Fruit fly (Drosophila melanogaster) whole organism, prepupa: ENCODE results near the gene Ir94f.

Source experiments
- Blimp-1 ChIP-seq: fragments of 200-800 bp; sonication (Bioruptor generic); optimal IDR thresholded peaks from 3 replicates; lab custom pipeline; 2017; ENCODE audit warnings: missing biosample characterization, missing genetic modification characterization, mild to moderate bottlenecking, moderate library complexity, missing genetic modification reagents
- CG10631 ChIP-seq: fragments of 200-800 bp; sonication (Bioruptor generic); optimal IDR thresholded peaks from 2 replicates; lab custom pipeline; 2016; ENCODE audit warnings: missing biosample characterization, missing genetic modification characterization
- CG11294 ChIP-seq: fragments of 200-800 bp; sonication (Bioruptor generic); IDR thresholded peaks from 2 replicates; pipeline ENCODE4 v1.3.6; 2022; ENCODE audit warnings: missing biosample characterization, missing genetic modification characterization
- CG15336 ChIP-seq: fragments of 200-800 bp; sonication (Bioruptor generic); IDR thresholded peaks from 2 replicates; pipeline ENCODE4 v1.3.6; 2022; ENCODE audit warnings: missing biosample characterization, missing genetic modification characterization
- CG1621 ChIP-seq: fragments of 200-800 bp; sonication (Bioruptor generic); optimal IDR thresholded peaks from 3 replicates; lab custom pipeline; 2018; ENCODE audit warnings: missing biosample characterization, mild to moderate bottlenecking, missing genetic modification characterization
- CG16779 ChIP-seq: fragments of 200-800 bp; sonication (Bioruptor generic); optimal IDR thresholded peaks from 3 replicates; lab custom pipeline; 2017; ENCODE audit warnings: missing biosample characterization, mild to moderate bottlenecking, missing genetic modification characterization
- CG3032 ChIP-seq: fragments of 200-800 bp; optimal IDR thresholded peaks from 2 replicates; lab custom pipeline; 2019; ENCODE audit warnings: missing biosample characterization, mild to moderate bottlenecking, missing genetic modification characterization, moderate library complexity
- CG31627 ChIP-seq: fragments of 200-800 bp; sonication (Bioruptor generic); optimal IDR thresholded peaks from 3 replicates; lab custom pipeline; 2016; ENCODE audit warnings: missing biosample characterization, missing genetic modification characterization
- CG32006 ChIP-seq: fragments of 200-800 bp; sonication (Bioruptor generic); optimal IDR thresholded peaks from 3 replicates; lab custom pipeline; 2017; ENCODE audit warnings: missing biosample characterization, mild to moderate bottlenecking, missing genetic modification characterization
- CG34406 ChIP-seq: fragments of 200-800 bp; sonication (Bioruptor generic); optimal IDR thresholded peaks from 3 replicates; lab custom pipeline; 2016; ENCODE audit warnings: missing biosample characterization, missing genetic modification characterization
- CG3919 ChIP-seq: fragments of 200-800 bp; sonication (Bioruptor generic); optimal IDR thresholded peaks from 3 replicates; lab custom pipeline; 2016; ENCODE audit warnings: missing biosample characterization, missing genetic modification characterization
- CG4318 ChIP-seq: fragments of 200-800 bp; sonication (Bioruptor generic); optimal IDR thresholded peaks from 3 replicates; lab custom pipeline; 2017; ENCODE audit warnings: missing biosample characterization, mild to moderate bottlenecking, missing genetic modification characterization
- CG6163 ChIP-seq: fragments of 200-800 bp; sonication (Bioruptor generic); IDR thresholded peaks from 3 replicates; pipeline ENCODE4 v1.3.6; 2022; ENCODE audit warnings: missing biosample characterization, missing genetic modification characterization
- CG6808 ChIP-seq: fragments of 200-800 bp; sonication (Bioruptor generic); optimal IDR thresholded peaks from 3 replicates; lab custom pipeline; 2017; ENCODE audit warnings: missing biosample characterization, missing genetic modification characterization, mild to moderate bottlenecking, moderate library complexity, missing genetic modification reagents
- CG6854 ChIP-seq: fragments of 200-800 bp; sonication (Bioruptor generic); optimal IDR thresholded peaks from 2 replicates; lab custom pipeline; 2017; ENCODE audit warnings: missing biosample characterization, mild to moderate bottlenecking, missing genetic modification characterization
- CG7368 ChIP-seq: fragments of 200-800 bp; sonication (Bioruptor generic); optimal IDR thresholded peaks from 3 replicates; lab custom pipeline; 2016; ENCODE audit warnings: missing biosample characterization, missing genetic modification characterization
- CG8119 ChIP-seq: fragments of 200-800 bp; sonication (Bioruptor generic); IDR thresholded peaks from 3 replicates; pipeline ENCODE4 v1.3.6; 2022; ENCODE audit warnings: missing biosample characterization, missing genetic modification characterization
- CG8319 ChIP-seq: fragments of 200-800 bp; sonication (Bioruptor generic); optimal IDR thresholded peaks from 3 replicates; lab custom pipeline; 2016; ENCODE audit warnings: missing biosample characterization, missing genetic modification characterization
- CG9139 ChIP-seq: fragments of 200-800 bp; sonication (Bioruptor generic); optimal IDR thresholded peaks from 3 replicates; lab custom pipeline; 2017; ENCODE audit warnings: missing biosample characterization, mild to moderate bottlenecking, missing genetic modification characterization
- Eip75B ChIP-seq: fragments of 200-800 bp; sonication (Bioruptor generic); optimal IDR thresholded peaks from 3 replicates; lab custom pipeline; 2016; ENCODE audit warnings: missing biosample characterization, missing genetic modification characterization
- Eip78C ChIP-seq: fragments of 200-800 bp; sonication (Bioruptor generic); peaks from one replicate; lab custom pipeline; 2016; ENCODE audit warnings: missing biosample characterization, missing genetic modification characterization
- Eip93F ChIP-seq: fragments of 200-800 bp; sonication (Bioruptor generic); optimal IDR thresholded peaks from 2 replicates; lab custom pipeline; 2016; ENCODE audit warnings: missing biosample characterization, mild to moderate bottlenecking, missing genetic modification characterization
- Ets21C ChIP-seq: fragments of 200-800 bp; sonication (Bioruptor generic); optimal IDR thresholded peaks from 3 replicates; lab custom pipeline; 2016; ENCODE audit warnings: missing biosample characterization, missing genetic modification characterization
- Ets96B ChIP-seq: fragments of 200-800 bp; optimal IDR thresholded peaks from 2 replicates; lab custom pipeline; 2019; ENCODE audit warnings: missing biosample characterization, mild to moderate bottlenecking, missing genetic modification characterization, moderate library complexity
- Gug ChIP-seq: fragments of 200-800 bp; sonication (Bioruptor generic); IDR thresholded peaks from 2 replicates; pipeline ENCODE4 v1.3.6; 2022; ENCODE audit warnings: missing biosample characterization, missing genetic modification characterization
- Hr4 ChIP-seq: fragments of 200-800 bp; sonication (Bioruptor generic); optimal IDR thresholded peaks from 3 replicates; lab custom pipeline; 2016; ENCODE audit warnings: missing biosample characterization, missing genetic modification characterization
- Lpt ChIP-seq: fragments of 200-800 bp; sonication (Bioruptor generic); optimal IDR thresholded peaks from 3 replicates; lab custom pipeline; 2016; ENCODE audit warnings: missing biosample characterization, missing genetic modification characterization
- Met ChIP-seq: fragments of 200-800 bp; sonication (Bioruptor generic); optimal IDR thresholded peaks from 3 replicates; lab custom pipeline; 2016; ENCODE audit warnings: missing biosample characterization, missing genetic modification characterization
- OdsH ChIP-seq: fragments of 200-800 bp; sonication (Bioruptor generic); optimal IDR thresholded peaks from 3 replicates; lab custom pipeline; 2016; ENCODE audit warnings: missing biosample characterization, missing genetic modification characterization
- Sox102F ChIP-seq: fragments of 200-800 bp; sonication (Bioruptor generic); optimal IDR thresholded peaks from 2 replicates; lab custom pipeline; 2016; ENCODE audit warnings: missing biosample characterization, mild to moderate bottlenecking, missing genetic modification characterization
- Sox14 ChIP-seq: fragments of 200-800 bp; sonication (Bioruptor generic); optimal IDR thresholded peaks from 3 replicates; lab custom pipeline; 2016; ENCODE audit warnings: missing biosample characterization, missing genetic modification characterization
- acj6 ChIP-seq: fragments of 200-800 bp; sonication (Bioruptor generic); optimal IDR thresholded peaks from 3 replicates; lab custom pipeline; 2016; ENCODE audit warnings: missing biosample characterization, missing genetic modification characterization
- cyc ChIP-seq: fragments of 200-800 bp; sonication (Bioruptor generic); optimal IDR thresholded peaks from 3 replicates; lab custom pipeline; 2016; ENCODE audit warnings: missing biosample characterization, missing genetic modification characterization
- dsx ChIP-seq: fragments of 200-800 bp; optimal IDR thresholded peaks from 3 replicates; lab custom pipeline; 2019; ENCODE audit warnings: missing biosample characterization, mild to moderate bottlenecking, missing genetic modification characterization, moderate library complexity; ENCODE audit not compliant: poor library complexity, severe bottlenecking
- eg ChIP-seq: fragments of 200-800 bp; sonication (Bioruptor generic); IDR thresholded peaks from 3 replicates; pipeline ENCODE4 v1.3.6; 2022; ENCODE audit warnings: missing biosample characterization, missing genetic modification characterization
- esn ChIP-seq: fragments of 200-800 bp; sonication (Bioruptor generic); optimal IDR thresholded peaks from 2 replicates; lab custom pipeline; 2016; ENCODE audit warnings: missing biosample characterization, mild to moderate bottlenecking, missing genetic modification characterization, moderate library complexity
- fd59A ChIP-seq: fragments of 200-800 bp; sonication (Bioruptor generic); optimal IDR thresholded peaks from 2 replicates; lab custom pipeline; 2017; ENCODE audit warnings: missing biosample characterization, mild to moderate bottlenecking, missing genetic modification characterization, missing genetic modification reagents
- fkh ChIP-seq: fragments of 200-800 bp; sonication (Bioruptor generic); optimal IDR thresholded peaks from 3 replicates; lab custom pipeline; 2017; ENCODE audit warnings: missing biosample characterization, mild to moderate bottlenecking, missing genetic modification characterization, moderate library complexity
- lz ChIP-seq: fragments of 200-800 bp; sonication (Bioruptor generic); optimal IDR thresholded peaks from 3 replicates; lab custom pipeline; 2016; ENCODE audit warnings: missing biosample characterization, missing genetic modification characterization
- net ChIP-seq: fragments of 200-800 bp; sonication (Bioruptor generic); optimal IDR thresholded peaks from 3 replicates; lab custom pipeline; 2016; ENCODE audit warnings: missing biosample characterization, missing genetic modification characterization
- pdm3 ChIP-seq: fragments of 200-800 bp; sonication (Bioruptor generic); optimal IDR thresholded peaks from 3 replicates; lab custom pipeline; 2016; ENCODE audit warnings: missing biosample characterization, missing genetic modification characterization
- salr ChIP-seq, 2 experiments: fragments of 200-800 bp; sonication (Bioruptor generic); optimal IDR thresholded peaks; 3 replicates each; lab custom pipeline; 2016 to 2018; ENCODE audit warnings: missing biosample characterization in 2 of 2, missing genetic modification characterization in 2 of 2, mild to moderate bottlenecking in 1 of 2
- spab ChIP-seq: fragments of 200-800 bp; sonication (Bioruptor generic); optimal IDR thresholded peaks from 2 replicates; lab custom pipeline; 2017; ENCODE audit warnings: missing biosample characterization, mild to moderate bottlenecking, missing genetic modification characterization, missing genetic modification reagents
- svp ChIP-seq: fragments of 200-800 bp; sonication (Bioruptor generic); peaks from one replicate; lab custom pipeline; 2016; ENCODE audit warnings: missing biosample characterization, missing genetic modification characterization
- vri ChIP-seq: fragments of 200-800 bp; sonication (Bioruptor generic); optimal IDR thresholded peaks from 3 replicates; lab custom pipeline; 2016; ENCODE audit warnings: missing biosample characterization, mild to moderate bottlenecking, missing genetic modification characterization

Gene Ir94f

DNA sequence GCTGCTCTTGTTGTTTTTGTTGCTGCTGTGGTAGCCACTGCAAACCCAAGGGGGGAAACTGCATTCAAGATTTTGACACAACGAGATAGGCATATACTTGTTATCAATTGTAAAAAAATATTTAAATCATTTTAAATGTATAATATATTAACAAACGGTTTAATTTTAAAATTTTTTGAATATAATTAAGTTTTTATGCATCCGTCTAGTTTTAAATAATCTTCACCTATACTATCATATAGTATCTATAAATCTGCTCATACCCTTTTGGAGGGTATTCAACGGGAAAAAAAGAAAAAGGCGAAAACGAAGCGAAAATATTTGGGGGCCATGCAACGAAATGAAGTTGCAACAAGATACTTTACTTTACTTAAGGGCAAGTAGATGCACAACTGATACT, 14.8 kb downstream of the Ir94f start (continued):
- TF ChIP-seq acj6 (GFP tag; lab: Kevin White, UChicago) (peak; percentile 54), Blimp-1 (GFP tag; lab: Kevin White, UChicago) (peak; percentile 20), CG6163 (GFP tag; lab: Robert Waterston, UW) (no peak), salr (GFP tag; optimal IDR thresholded peaks at IDR 0.05; lab: Kevin White, UChicago) (no peak), Eip93F (GFP tag; lab: Kevin White, UChicago) (peak; percentile 22), CG31627 (GFP tag; lab: Kevin White, UChicago) (peak; percentile 42), esn (GFP tag; lab: Kevin White, UChicago) (peak; percentile 76), Gug (GFP tag; lab: Robert Waterston, UW) (no peak), net (peak; percentile 0), dsx (GFP tag; lab: Kevin White, UChicago) (peak; percentile 49), CG3919 (GFP tag; lab: Kevin White, UChicago) (peak; percentile 35), CG1621 (tag; lab: Kevin White, UChicago) (no peak), Eip78C (GFP tag; lab: Kevin White, UChicago) (peak; percentile 86), CG15336 (no peak), lz (GFP tag; lab: Kevin White, UChicago) (peak; percentile 25), Lpt (GFP tag; lab: Kevin White, UChicago) (no peak), Sox14 (GFP tag; lab: Kevin White, UChicago) (no peak), eg (no peak)

DNA sequence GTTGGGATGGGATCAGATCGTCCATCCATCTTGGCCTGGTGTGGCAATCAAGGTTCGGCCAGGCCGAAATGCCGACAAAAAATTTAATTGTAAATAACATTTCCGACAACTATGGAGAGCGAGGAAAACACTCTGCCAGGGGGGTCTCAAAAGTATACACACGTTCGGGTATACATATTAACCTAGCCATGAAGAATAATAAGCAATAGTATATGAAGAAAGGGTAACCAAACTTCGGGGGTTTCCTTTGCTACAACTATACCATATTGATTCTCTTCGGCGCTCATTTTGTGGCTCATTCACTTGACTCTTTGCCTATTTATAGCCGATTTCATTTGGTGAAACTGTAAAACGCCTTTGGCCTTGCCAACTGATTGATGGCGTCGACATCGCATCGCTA, 15.6 kb downstream of the Ir94f start:
- TF ChIP-seq Eip78C (GFP tag; lab: Kevin White, UChicago) (peak; percentile 78), CG16779 (tag; lab: Kevin White, UChicago) (no peak)

DNA sequence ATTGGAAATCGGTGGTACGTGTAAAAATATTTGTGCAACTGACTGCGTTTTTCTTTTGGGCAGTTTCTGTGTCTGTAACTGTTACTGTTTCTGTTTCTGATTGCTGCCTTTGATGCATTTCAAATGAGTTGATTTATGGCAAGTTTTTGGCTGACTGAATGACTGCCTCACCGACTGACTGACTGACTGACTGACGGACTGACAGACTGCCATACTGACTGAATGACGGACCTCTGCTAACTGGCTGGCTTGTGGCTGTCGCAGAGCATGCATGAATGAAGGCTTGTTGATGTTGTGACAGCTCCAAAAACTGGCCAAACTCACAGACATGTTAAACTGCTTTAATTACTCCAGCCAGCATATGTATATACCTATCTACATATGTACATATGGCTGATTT, 21.8 kb downstream of the Ir94f start:
- TF ChIP-seq Sox102F (GFP tag; lab: Kevin White, UChicago) (no peak), CG9139 (GFP tag; lab: Kevin White, UChicago) (no peak), CG32006 (GFP tag; lab: Kevin White, UChicago) (no peak), acj6 (GFP tag; lab: Kevin White, UChicago) (no peak), CG34406 (no peak), CG3032 (no peak), dsx (GFP tag; lab: Kevin White, UChicago) (no peak), Ets96B (tag; lab: Kevin White, UChicago) (no peak), Met (GFP tag; lab: Kevin White, UChicago) (no peak), cyc (no peak), CG6808 (GFP tag; lab: Kevin White, UChicago) (no peak), Ets21C (GFP tag; lab: Kevin White, UChicago) (no peak), CG15336 (no peak)
- TF ChIP-seq, all 60 proteins: peak for 0

DNA sequence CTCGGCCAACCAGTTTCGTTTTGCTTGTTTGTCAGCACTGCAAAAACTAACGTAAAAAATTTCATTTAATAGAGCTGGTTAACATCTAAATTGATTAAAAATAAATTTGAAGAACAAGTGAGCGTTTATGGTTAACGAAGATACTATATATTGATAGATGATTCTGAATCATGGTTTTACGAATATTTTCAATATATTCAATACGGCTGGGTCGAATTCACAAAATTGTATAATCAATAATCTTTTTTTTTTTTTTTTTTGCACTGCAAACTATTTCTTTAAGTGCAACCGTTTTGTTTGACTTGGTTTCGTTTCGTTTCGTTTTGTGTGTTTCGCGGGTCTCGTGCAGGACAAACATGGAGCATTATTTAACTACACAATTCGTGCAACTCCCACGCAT, 23.1 kb downstream of the Ir94f start:
- TF ChIP-seq pdm3 (GFP tag; lab: Kevin White, UChicago), result peak; percentile 60
- TF ChIP-seq svp (GFP tag; lab: Kevin White, UChicago), result peak; percentile 87
- TF ChIP-seq salr (GFP tag; optimal IDR thresholded peaks at IDR 0.05; lab: Kevin White, UChicago), result peak in 1 of 2 experiments; percentile 44
- no peak for TF ChIP-seq Blimp-1 (GFP tag; lab: Kevin White, UChicago)
- TF ChIP-seq Hr4 (GFP tag; lab: Kevin White, UChicago), result peak; percentile 69
- peak; percentile 37 for TF ChIP-seq acj6 (GFP tag; lab: Kevin White, UChicago)
- TF ChIP-seq dsx (GFP tag; lab: Kevin White, UChicago), result no peak
- no peak for TF ChIP-seq CG7368 (GFP tag; lab: Kevin White, UChicago)
- TF ChIP-seq CG9139 (GFP tag; lab: Kevin White, UChicago), result no peak
- TF ChIP-seq fd59A (GFP tag; lab: Kevin White, UChicago), result no peak
- no peak for TF ChIP-seq spab (GFP tag; lab: Kevin White, UChicago)
- peak; percentile 40; the same call in 1 of the 3 replicates for TF ChIP-seq CG6163 (GFP tag; lab: Robert Waterston, UW)
- TF ChIP-seq fkh, result no peak
- peak; percentile 28 for TF ChIP-seq CG34406
- peak; percentile 69 for TF ChIP-seq Met (GFP tag; lab: Kevin White, UChicago)
- TF ChIP-seq Eip78C (GFP tag; lab: Kevin White, UChicago), result peak; percentile 90
- no peak for TF ChIP-seq CG11294 (GFP tag; lab: Robert Waterston, UW)
- TF ChIP-seq vri (GFP tag; lab: Kevin White, UChicago), result peak; percentile 36
- peak; percentile 31 for TF ChIP-seq CG4318
- TF ChIP-seq CG8119 (GFP tag; lab: Robert Waterston, UW), result peak; percentile 86
- TF ChIP-seq net, result peak; percentile 46
- TF ChIP-seq OdsH (GFP tag; lab: Kevin White, UChicago), result peak; percentile 26
- TF ChIP-seq CG8319, result no peak
- TF ChIP-seq Eip75B (GFP tag; lab: Kevin White, UChicago), result peak; percentile 22
- peak; percentile 60 for TF ChIP-seq lz (GFP tag; lab: Kevin White, UChicago)
- no peak for TF ChIP-seq Eip93F (GFP tag; lab: Kevin White, UChicago)
- peak; percentile 22 for TF ChIP-seq CG10631 (GFP tag; lab: Kevin White, UChicago)
- TF ChIP-seq CG6854, result no peak
